Fruit fly (Drosophila melanogaster) whole organism, prepupa: ENCODE measurements around the gene CG9777.

Experiments used
- CG10669 ChIP-seq: fragments of 200-800 bp; sonication (Bioruptor generic); optimal IDR thresholded peaks from 3 replicates; lab custom pipeline; 2018; ENCODE audit warnings: missing biosample characterization, mild to moderate bottlenecking, missing genetic modification characterization, moderate library complexity
- CG11762 ChIP-seq: fragments of 200-800 bp; sonication (Bioruptor generic); optimal IDR thresholded peaks from 3 replicates; lab custom pipeline; 2016; ENCODE audit warnings: missing biosample characterization, missing genetic modification characterization; ENCODE audit not compliant: insufficient read depth
- CG11902 ChIP-seq: fragments of 200-800 bp; sonication (Bioruptor generic); optimal IDR thresholded peaks from 3 replicates; lab custom pipeline; 2016; ENCODE audit warnings: missing biosample characterization, missing genetic modification characterization
- CG15336 ChIP-seq: fragments of 200-800 bp; sonication (Bioruptor generic); IDR thresholded peaks from 2 replicates; pipeline ENCODE4 v1.3.6; 2022; ENCODE audit warnings: missing biosample characterization, missing genetic modification characterization
- CG1621 ChIP-seq: fragments of 200-800 bp; sonication (Bioruptor generic); optimal IDR thresholded peaks from 3 replicates; lab custom pipeline; 2018; ENCODE audit warnings: missing biosample characterization, mild to moderate bottlenecking, missing genetic modification characterization
- CG16779 ChIP-seq: fragments of 200-800 bp; sonication (Bioruptor generic); optimal IDR thresholded peaks from 3 replicates; lab custom pipeline; 2017; ENCODE audit warnings: missing biosample characterization, mild to moderate bottlenecking, missing genetic modification characterization
- CG31627 ChIP-seq: fragments of 200-800 bp; sonication (Bioruptor generic); optimal IDR thresholded peaks from 3 replicates; lab custom pipeline; 2016; ENCODE audit warnings: missing biosample characterization, missing genetic modification characterization
- CG34406 ChIP-seq: fragments of 200-800 bp; sonication (Bioruptor generic); optimal IDR thresholded peaks from 3 replicates; lab custom pipeline; 2016; ENCODE audit warnings: missing biosample characterization, missing genetic modification characterization
- CG3919 ChIP-seq: fragments of 200-800 bp; sonication (Bioruptor generic); optimal IDR thresholded peaks from 3 replicates; lab custom pipeline; 2016; ENCODE audit warnings: missing biosample characterization, missing genetic modification characterization
- CG4318 ChIP-seq: fragments of 200-800 bp; sonication (Bioruptor generic); optimal IDR thresholded peaks from 3 replicates; lab custom pipeline; 2017; ENCODE audit warnings: missing biosample characterization, mild to moderate bottlenecking, missing genetic modification characterization
- CG6276 ChIP-seq: fragments of 200-800 bp; sonication (Bioruptor generic); optimal IDR thresholded peaks from 2 replicates; lab custom pipeline; 2017; ENCODE audit warnings: missing biosample characterization, mild to moderate bottlenecking, missing genetic modification characterization
- CG6792 ChIP-seq: fragments of 200-800 bp; sonication (Bioruptor generic); optimal IDR thresholded peaks from 3 replicates; lab custom pipeline; 2016; ENCODE audit warnings: missing biosample characterization, missing genetic modification characterization
- CG6808 ChIP-seq: fragments of 200-800 bp; sonication (Bioruptor generic); optimal IDR thresholded peaks from 3 replicates; lab custom pipeline; 2017; ENCODE audit warnings: missing biosample characterization, missing genetic modification characterization, mild to moderate bottlenecking, moderate library complexity, missing genetic modification reagents
- CG6854 ChIP-seq: fragments of 200-800 bp; sonication (Bioruptor generic); optimal IDR thresholded peaks from 2 replicates; lab custom pipeline; 2017; ENCODE audit warnings: missing biosample characterization, mild to moderate bottlenecking, missing genetic modification characterization
- CG8119 ChIP-seq: fragments of 200-800 bp; sonication (Bioruptor generic); IDR thresholded peaks from 3 replicates; pipeline ENCODE4 v1.3.6; 2022; ENCODE audit warnings: missing biosample characterization, missing genetic modification characterization
- CG8319 ChIP-seq: fragments of 200-800 bp; sonication (Bioruptor generic); optimal IDR thresholded peaks from 3 replicates; lab custom pipeline; 2016; ENCODE audit warnings: missing biosample characterization, missing genetic modification characterization
- CG8632 ChIP-seq: fragments of 200-800 bp; sonication (Bioruptor generic); optimal IDR thresholded peaks from 3 replicates; lab custom pipeline; 2016; ENCODE audit warnings: missing biosample characterization, missing genetic modification characterization
- CG9139 ChIP-seq: fragments of 200-800 bp; sonication (Bioruptor generic); optimal IDR thresholded peaks from 3 replicates; lab custom pipeline; 2017; ENCODE audit warnings: missing biosample characterization, mild to moderate bottlenecking, missing genetic modification characterization
- Eip75B ChIP-seq: fragments of 200-800 bp; sonication (Bioruptor generic); optimal IDR thresholded peaks from 3 replicates; lab custom pipeline; 2016; ENCODE audit warnings: missing biosample characterization, missing genetic modification characterization
- Eip78C ChIP-seq: fragments of 200-800 bp; sonication (Bioruptor generic); peaks from one replicate; lab custom pipeline; 2016; ENCODE audit warnings: missing biosample characterization, missing genetic modification characterization
- Eip93F ChIP-seq: fragments of 200-800 bp; sonication (Bioruptor generic); optimal IDR thresholded peaks from 2 replicates; lab custom pipeline; 2016; ENCODE audit warnings: missing biosample characterization, mild to moderate bottlenecking, missing genetic modification characterization
- Ets96B ChIP-seq: fragments of 200-800 bp; optimal IDR thresholded peaks from 2 replicates; lab custom pipeline; 2019; ENCODE audit warnings: missing biosample characterization, mild to moderate bottlenecking, missing genetic modification characterization, moderate library complexity
- Gug ChIP-seq: fragments of 200-800 bp; sonication (Bioruptor generic); IDR thresholded peaks from 2 replicates; pipeline ENCODE4 v1.3.6; 2022; ENCODE audit warnings: missing biosample characterization, missing genetic modification characterization
- Hr38 ChIP-seq: sonication (Bioruptor generic); optimal IDR thresholded peaks from 2 replicates; lab custom pipeline; 2016; ENCODE audit warnings: missing biosample characterization, missing genetic modification characterization
- Hr39 ChIP-seq: fragments of 200-800 bp; sonication (Bioruptor generic); optimal IDR thresholded peaks from 2 replicates; lab custom pipeline; 2016; ENCODE audit warnings: missing biosample characterization, missing genetic modification characterization
- Lpt ChIP-seq: fragments of 200-800 bp; sonication (Bioruptor generic); optimal IDR thresholded peaks from 3 replicates; lab custom pipeline; 2016; ENCODE audit warnings: missing biosample characterization, missing genetic modification characterization
- Smox ChIP-seq: fragments of 200-800 bp; sonication (Bioruptor generic); optimal IDR thresholded peaks from 3 replicates; lab custom pipeline; 2016; ENCODE audit warnings: missing biosample characterization, missing genetic modification characterization
- Sox102F ChIP-seq: fragments of 200-800 bp; sonication (Bioruptor generic); optimal IDR thresholded peaks from 2 replicates; lab custom pipeline; 2016; ENCODE audit warnings: missing biosample characterization, mild to moderate bottlenecking, missing genetic modification characterization
- Sox14 ChIP-seq: fragments of 200-800 bp; sonication (Bioruptor generic); optimal IDR thresholded peaks from 3 replicates; lab custom pipeline; 2016; ENCODE audit warnings: missing biosample characterization, missing genetic modification characterization
- Sox15 ChIP-seq: fragments of 200-800 bp; sonication (Bioruptor generic); optimal IDR thresholded peaks from 3 replicates; lab custom pipeline; 2016; ENCODE audit warnings: missing biosample characterization, missing genetic modification characterization
- acj6 ChIP-seq: fragments of 200-800 bp; sonication (Bioruptor generic); optimal IDR thresholded peaks from 3 replicates; lab custom pipeline; 2016; ENCODE audit warnings: missing biosample characterization, missing genetic modification characterization
- cyc ChIP-seq: fragments of 200-800 bp; sonication (Bioruptor generic); optimal IDR thresholded peaks from 3 replicates; lab custom pipeline; 2016; ENCODE audit warnings: missing biosample characterization, missing genetic modification characterization
- eg ChIP-seq: fragments of 200-800 bp; sonication (Bioruptor generic); IDR thresholded peaks from 3 replicates; pipeline ENCODE4 v1.3.6; 2022; ENCODE audit warnings: missing biosample characterization, missing genetic modification characterization
- esn ChIP-seq: fragments of 200-800 bp; sonication (Bioruptor generic); optimal IDR thresholded peaks from 2 replicates; lab custom pipeline; 2016; ENCODE audit warnings: missing biosample characterization, mild to moderate bottlenecking, missing genetic modification characterization, moderate library complexity
- fd59A ChIP-seq: fragments of 200-800 bp; sonication (Bioruptor generic); optimal IDR thresholded peaks from 2 replicates; lab custom pipeline; 2017; ENCODE audit warnings: missing biosample characterization, mild to moderate bottlenecking, missing genetic modification characterization, missing genetic modification reagents
- fd85E ChIP-seq: fragments of 200-800 bp; sonication (Bioruptor generic); optimal IDR thresholded peaks from 3 replicates; lab custom pipeline; 2016; ENCODE audit warnings: missing biosample characterization, missing genetic modification characterization
- fkh ChIP-seq: fragments of 200-800 bp; sonication (Bioruptor generic); optimal IDR thresholded peaks from 3 replicates; lab custom pipeline; 2017; ENCODE audit warnings: missing biosample characterization, mild to moderate bottlenecking, missing genetic modification characterization, moderate library complexity
- lz ChIP-seq: fragments of 200-800 bp; sonication (Bioruptor generic); optimal IDR thresholded peaks from 3 replicates; lab custom pipeline; 2016; ENCODE audit warnings: missing biosample characterization, missing genetic modification characterization
- salr ChIP-seq, 2 experiments: fragments of 200-800 bp; sonication (Bioruptor generic); optimal IDR thresholded peaks; 3 replicates each; lab custom pipeline; 2016 to 2018; ENCODE audit warnings: missing biosample characterization in 2 of 2, missing genetic modification characterization in 2 of 2, mild to moderate bottlenecking in 1 of 2
- topi ChIP-seq: fragments of 200-800 bp; sonication (Bioruptor generic); optimal IDR thresholded peaks from 3 replicates; lab custom pipeline; 2016; ENCODE audit warnings: missing biosample characterization, missing genetic modification characterization
- vri ChIP-seq: fragments of 200-800 bp; sonication (Bioruptor generic); optimal IDR thresholded peaks from 3 replicates; lab custom pipeline; 2016; ENCODE audit warnings: missing biosample characterization, mild to moderate bottlenecking, missing genetic modification characterization

Gene CG9777

dm6 chrX:16599770-16600169 is 32.3 kb downstream of the CG9777 start (continued):
- TF ChIP-seq CG6808, result peak; percentile 98
- peak; percentile 88 for TF ChIP-seq CG8632
- TF ChIP-seq Hr39, result no peak
- peak; percentile 95 for TF ChIP-seq CG10669 (GFP tag; lab: Kevin White, UChicago)
- peak; percentile 93 for TF ChIP-seq CG6854 (GFP tag; lab: Kevin White, UChicago)
- no peak for TF ChIP-seq fkh (GFP tag; lab: Kevin White, UChicago)
- TF ChIP-seq Lpt, result peak; percentile 79
- TF ChIP-seq topi (GFP tag; lab: Kevin White, UChicago), result peak; percentile 82
- TF ChIP-seq Sox102F (GFP tag; lab: Kevin White, UChicago), result peak; percentile 78
- TF ChIP-seq Eip78C (GFP tag; lab: Kevin White, UChicago), result peak; percentile 91
- peak; percentile 64 for TF ChIP-seq acj6 (GFP tag; lab: Kevin White, UChicago)
- TF ChIP-seq CG11902 (GFP tag; lab: Kevin White, UChicago), result no peak
- TF ChIP-seq Eip93F (GFP tag; lab: Kevin White, UChicago), result peak; percentile 71
- TF ChIP-seq CG1621 (tag; lab: Kevin White, UChicago), result peak; percentile 97
- TF ChIP-seq CG6792 (GFP tag; lab: Kevin White, UChicago), result peak; percentile 75
- TF ChIP-seq CG34406 (GFP tag; lab: Kevin White, UChicago), result peak; percentile 90
- TF ChIP-seq cyc (GFP tag; lab: Kevin White, UChicago), result peak; percentile 33
- TF ChIP-seq Sox15 (GFP tag; lab: Kevin White, UChicago), result no peak
- no peak for TF ChIP-seq fd85E (GFP tag; lab: Kevin White, UChicago)
- TF ChIP-seq salr (GFP tag; optimal IDR thresholded peaks at IDR 0.05; lab: Kevin White, UChicago), result peak; percentile 83 to 92
- peak; percentile 92 for TF ChIP-seq CG8119 (GFP tag; lab: Robert Waterston, UW)
- TF ChIP-seq Ets96B (tag; lab: Kevin White, UChicago), result peak; percentile 89
- TF ChIP-seq, all 60 proteins: peak for 46

dm6 chrX:16598978-16599664 is 32.9 kb downstream of the CG9777 start, which contains the start of the genes CG9784 and Nup153:
Gene CG9784 (minus strand): TSS chrX:16599215.
Gene Nup153 (plus strand): TSS chrX:16599241.
- TF ChIP-seq CG11762 (GFP tag; lab: Kevin White, UChicago), result no peak
- TF ChIP-seq fd59A (GFP tag; lab: Kevin White, UChicago), result no peak
- TF ChIP-seq CG1621 (tag; lab: Kevin White, UChicago), result no peak
- TF ChIP-seq CG34406 (GFP tag; lab: Kevin White, UChicago), result no peak
- TF ChIP-seq vri (GFP tag; lab: Kevin White, UChicago), result no peak
- TF ChIP-seq eg (GFP tag; lab: Robert Waterston, UW), result no peak
- TF ChIP-seq Hr38, result no peak
- TF ChIP-seq Sox14 (GFP tag; lab: Kevin White, UChicago), result no peak
- TF ChIP-seq Lpt, result no peak
- TF ChIP-seq CG9139, result no peak
- TF ChIP-seq CG8319 (GFP tag; lab: Kevin White, UChicago), result no peak
- no peak for TF ChIP-seq CG6276 (GFP tag; lab: Kevin White, UChicago)
- no peak for TF ChIP-seq CG15336
- no peak for TF ChIP-seq fd85E (GFP tag; lab: Kevin White, UChicago)
- TF ChIP-seq, all 60 proteins: peak for 0

- TF ChIP-seq esn (no peak), CG34406 (GFP tag; lab: Kevin White, UChicago) (no peak), lz (GFP tag; lab: Kevin White, UChicago) (peak; percentile 25), CG16779 (tag; lab: Kevin White, UChicago) (no peak), CG31627 (GFP tag; lab: Kevin White, UChicago) (peak; percentile 10), Eip75B (GFP tag; lab: Kevin White, UChicago) (peak; percentile 9), Hr39 (no peak), fkh (GFP tag; lab: Kevin White, UChicago) (peak; percentile 89), Gug (GFP tag; lab: Robert Waterston, UW) (no peak), CG1621 (tag; lab: Kevin White, UChicago) (no peak), Sox14 (GFP tag; lab: Kevin White, UChicago) (no peak), CG4318 (GFP tag; lab: Kevin White, UChicago) (no peak), Smox (GFP tag; lab: Kevin White, UChicago) (no peak), CG3919 (GFP tag; lab: Kevin White, UChicago) (no peak), eg (GFP tag; lab: Robert Waterston, UW) (0 out of 3 replicates have a peak, but pooled peaks have one; percentile 31), Eip78C (GFP tag; lab: Kevin White, UChicago) (peak; percentile 71)
Measured at dm6 chrX:16598336-16598977, 33.6 kb downstream of the CG9777 start.
